Worm (Caenorhabditis elegans): ENCODE results near the gene F54F12.1.
A peak's percentile ranks its signal among the peaks of the same experiment; 100 is the strongest.

Gene F54F12.1

ce11 chrIII:13070548-13071050 is 15.4 kb upstream of the F54F12.1 start, which contains the start of gene Y39E4B.6 (continued):
- TF ChIP-seq efl-3 (GFP tag; optimal IDR thresholded peaks at IDR 0.05) = peak; percentile 28
- TF ChIP-seq lin-35 (GFP tag; optimal IDR thresholded peaks at IDR 0.05) = peak; percentile 85 to 92
- TF ChIP-seq sptf-1 (tag; optimal IDR thresholded peaks at IDR 0.05) = no peak
- peak; percentile 89 for TF ChIP-seq ceh-8 (GFP tag; optimal IDR thresholded peaks at IDR 0.05)
- peak; percentile 73 for TF ChIP-seq nhr-76 (tag; optimal IDR thresholded peaks at IDR 0.05)
- TF ChIP-seq zip-4 (GFP tag; optimal IDR thresholded peaks at IDR 0.05) = peak; percentile 92
- peak; percentile 49 for TF ChIP-seq ceh-90 (tag; optimal IDR thresholded peaks at IDR 0.05)
- peak; percentile 68 for TF ChIP-seq fkh-4 (tag; optimal IDR thresholded peaks at IDR 0.05; ENCODE audit: borderline replicate concordance)
- peak; percentile 96 for TF ChIP-seq lin-13 (GFP tag; optimal IDR thresholded peaks at IDR 0.05)
- TF ChIP-seq C34B4.2 (tag; optimal IDR thresholded peaks at IDR 0.05) = peak; percentile 46
- no peak for TF ChIP-seq nhr-28 (tag; optimal IDR thresholded peaks at IDR 0.05)
- peak; percentile 100 for TF ChIP-seq nhr-71 (tag; optimal IDR thresholded peaks at IDR 0.05)
- TF ChIP-seq grh-1 (GFP tag; IDR thresholded peaks at IDR 0.05) = peak; percentile 94
- peak; percentile 75 to 84 for TF ChIP-seq egl-27 (tag; optimal IDR thresholded peaks at IDR 0.05)
- peak; percentile 99 for TF ChIP-seq nhr-47 (tag; optimal IDR thresholded peaks at IDR 0.05)
- no peak for TF ChIP-seq hlh-17 (GFP tag; optimal IDR thresholded peaks at IDR 0.05; ENCODE audit: borderline replicate concordance)
- peak; percentile 90 for TF ChIP-seq hpl-2 (GFP tag; optimal IDR thresholded peaks at IDR 0.05)
- TF ChIP-seq mef-2 (tag; optimal IDR thresholded peaks at IDR 0.05) = peak; percentile 80
- peak; percentile 94 for TF ChIP-seq nhr-19 (GFP tag; conservative IDR thresholded peaks at IDR 0.05)
- peak; percentile 98 for TF ChIP-seq pax-3 (tag; optimal IDR thresholded peaks at IDR 0.05)
- peak; percentile 64 for TF ChIP-seq F16B12.6 (tag; optimal IDR thresholded peaks at IDR 0.05)
- TF ChIP-seq irx-1 (tag; optimal IDR thresholded peaks at IDR 0.05) = peak; percentile 94
- TF ChIP-seq skn-1 (tag; optimal IDR thresholded peaks at IDR 0.05) = peak; percentile 80
- peak; percentile 96 for TF ChIP-seq ama-1 (optimal IDR thresholded peaks at IDR 0.05)
- peak; percentile 98 for TF ChIP-seq egl-13 (tag; optimal IDR thresholded peaks at IDR 0.05)
- peak; percentile 97 for TF ChIP-seq jun-1 (tag; optimal IDR thresholded peaks at IDR 0.05)
- peak; percentile 96 for TF ChIP-seq isw-1 (GFP tag; IDR thresholded peaks at IDR 0.05)
- peak; percentile 98 for TF ChIP-seq ceh-88 (GFP tag; IDR thresholded peaks at IDR 0.05)
- TF ChIP-seq lin-15B (tag; optimal IDR thresholded peaks at IDR 0.05) = peak; percentile 80
- peak; percentile 100 for TF ChIP-seq nhr-20 (tag; optimal IDR thresholded peaks at IDR 0.05)
- TF ChIP-seq nhr-11 (tag; optimal IDR thresholded peaks at IDR 0.05) = peak; percentile 78
- TF ChIP-seq vab-15 (tag; optimal IDR thresholded peaks at IDR 0.05) = peak; percentile 92
- peak in 1 of 2 experiments; percentile 89 for TF ChIP-seq ztf-11 (tag; optimal IDR thresholded peaks at IDR 0.05)
- TF ChIP-seq mab-9 (GFP tag; IDR thresholded peaks at IDR 0.05) = peak; percentile 94
- peak; percentile 100 for TF ChIP-seq fkh-8 (tag; optimal IDR thresholded peaks at IDR 0.05)
- TF ChIP-seq fkh-10 (GFP tag; optimal IDR thresholded peaks at IDR 0.05) = peak; percentile 98
- peak; percentile 97 for TF ChIP-seq C16A3.4 (tag; optimal IDR thresholded peaks at IDR 0.05)
- TF ChIP-seq xbp-1 (tag; optimal IDR thresholded peaks at IDR 0.05) = peak; percentile 97
- TF ChIP-seq unc-62 (GFP tag; optimal IDR thresholded peaks at IDR 0.05) = no peak
- peak in 1 of 2 experiments; percentile 88 for TF ChIP-seq mdl-1 (tag; optimal IDR thresholded peaks at IDR 0.05)
- TF ChIP-seq nhr-90 (tag; optimal IDR thresholded peaks at IDR 0.05; ENCODE audit: poor library complexity) = peak; percentile 96
- TF ChIP-seq lsy-2 (tag; optimal IDR thresholded peaks at IDR 0.05) = peak; percentile 92 to 96
- peak; percentile 65 for TF ChIP-seq elt-2 (tag; optimal IDR thresholded peaks at IDR 0.05)
- peak; percentile 100 for TF ChIP-seq lin-14 (GFP tag; optimal IDR thresholded peaks at IDR 0.05)
- TF ChIP-seq dsc-1 (tag; optimal IDR thresholded peaks at IDR 0.05) = peak; percentile 95
- peak; percentile 84 for TF ChIP-seq ztf-4 (tag; optimal IDR thresholded peaks at IDR 0.05)
- TF ChIP-seq nhr-85 (tag) = peak; percentile 99
- peak in 5 of 6 experiments; percentile 15 to 90 (median 60) for TF ChIP-seq elt-3 (tag; optimal IDR thresholded peaks at IDR 0.05)
- peak; percentile 84 to 87 for TF ChIP-seq efl-1 (optimal IDR thresholded peaks at IDR 0.05)
- peak; percentile 69 to 97 for TF ChIP-seq efl-1 (GFP tag; optimal IDR thresholded peaks at IDR 0.05 in 1 of 2)
- peak; percentile 86 for TF ChIP-seq aly-2 (tag; optimal IDR thresholded peaks at IDR 0.05)
- TF ChIP-seq C04F5.9 (tag; optimal IDR thresholded peaks at IDR 0.05) = peak; percentile 88

All from whole organism, L1 larva.